Worm (Caenorhabditis elegans): ENCODE results near the gene tbx-39.

- TF ChIP-seq flt-1 (GFP tag; IDR thresholded peaks at IDR 0.05) (no peak), ref-1 (GFP tag; conservative IDR thresholded peaks at IDR 0.05) (no peak), ztf-23 (GFP tag; IDR thresholded peaks at IDR 0.05) (no peak), T22C8.4 (GFP tag; IDR thresholded peaks at IDR 0.05) (no peak), ztf-29 (GFP tag; IDR thresholded peaks at IDR 0.05) (no peak), klf-2 (GFP tag; conservative IDR thresholded peaks at IDR 0.05) (no peak)
Measured at ce11 chrIV:15361884-15362283, 38.2 kb downstream of the tbx-39 start.

Measured in whole organism, midembryonic.